Worm (Caenorhabditis elegans) whole organism, L3 larva: ENCODE data around the gene hsp-75.

Experiments
- ceh-28 ChIP-seq: fragments of 150-350 bp; optimal IDR thresholded peaks from 2 replicates; lab custom pipeline; 2014; ENCODE audit warnings: missing biosample characterization, missing genetic modification reagents, missing genetic modification characterization
- ceh-82 ChIP-seq: fragments of 150-350 bp; optimal IDR thresholded peaks from 2 replicates; lab custom pipeline; 2014; ENCODE audit warnings: missing biosample characterization, missing genetic modification characterization
- eor-1 ChIP-seq, 2 experiments: fragments of 150-350 bp; optimal IDR thresholded peaks; 2 replicates each; lab custom pipeline; 2014 to 2018; ENCODE audit warnings: missing biosample characterization in 2 of 2, missing genetic modification characterization in 2 of 2
- mml-1 ChIP-seq: fragments of 150-350 bp; sonication (generic microtip); optimal IDR thresholded peaks from 3 replicates; lab custom pipeline; 2014; ENCODE audit warnings: missing biosample characterization, missing genetic modification characterization
- nfya-1 ChIP-seq: sonication (generic microtip); optimal IDR thresholded peaks from 2 replicates; lab custom pipeline; 2017; ENCODE audit warnings: missing genetic modification characterization, mild to moderate bottlenecking, missing compliant biosample characterization, antibody characterized with exemption, moderate library complexity; ENCODE audit not compliant: insufficient read depth
- nhr-11 ChIP-seq: fragments of 150-350 bp; optimal IDR thresholded peaks from 2 replicates; lab custom pipeline; 2014; ENCODE audit warnings: missing biosample characterization, missing genetic modification characterization
- nhr-28 ChIP-seq: fragments of 150-350 bp; optimal IDR thresholded peaks from 2 replicates; lab custom pipeline; 2014; ENCODE audit warnings: missing biosample characterization, missing genetic modification characterization
- nhr-76 ChIP-seq: fragments of 150-350 bp; sonication (generic microtip); optimal IDR thresholded peaks from 5 replicates; lab custom pipeline; 2014; ENCODE audit warnings: missing biosample characterization, missing genetic modification characterization
- nhr-77 ChIP-seq: fragments of 150-350 bp; optimal IDR thresholded peaks from 2 replicates; lab custom pipeline; 2014; ENCODE audit warnings: missing biosample characterization, missing genetic modification characterization
- tbx-2 ChIP-seq: sonication (generic microtip); optimal IDR thresholded peaks from 2 replicates; lab custom pipeline; 2016; ENCODE audit warnings: mild to moderate bottlenecking, missing genetic modification characterization, missing compliant biosample characterization
- ztf-11 ChIP-seq: fragments of 150-350 bp; optimal IDR thresholded peaks from 2 replicates; lab custom pipeline; 2014; ENCODE audit warnings: missing biosample characterization, missing genetic modification characterization

- TF ChIP-seq nhr-77 (no peak), nhr-28 (tag; lab: Kevin White, UChicago) (no peak), ceh-28 (no peak), eor-1 (tag; optimal IDR thresholded peaks at IDR 0.05; lab: Kevin White, UChicago) (no peak), nhr-76 (tag; lab: Kevin White, UChicago) (no peak), ztf-11 (tag; lab: Kevin White, UChicago) (no peak), tbx-2 (tag; lab: Kevin White, UChicago) (no peak), ceh-82 (tag; lab: Kevin White, UChicago) (no peak), mml-1 (tag; lab: Kevin White, UChicago) (no peak), nhr-11 (tag; lab: Kevin White, UChicago) (peak; percentile 12), nfya-1 (peak; percentile 34)
Measured at ce11 chrIII:7216924-7217521, 9.5 kb downstream of the hsp-75 start.
